Fruit fly (Drosophila melanogaster) whole organism, embryonic: ENCODE results near the gene CG10996.

Experiments used
- Ada2b ChIP-seq: fragments of 200-800 bp; sonication (Bioruptor generic); IDR thresholded peaks from 2 replicates; pipeline ENCODE4 v1.3.6; 2022; ENCODE audit warnings: missing biosample characterization, missing genetic modification characterization
- CG10267 ChIP-seq: fragments of 200-800 bp; sonication (Bioruptor generic); optimal IDR thresholded peaks from 2 replicates; lab custom pipeline; 2018; ENCODE audit warnings: missing biosample characterization, mild to moderate bottlenecking, missing genetic modification characterization, moderate library complexity
- CG10321 ChIP-seq: fragments of 200-800 bp; sonication (Bioruptor generic); IDR thresholded peaks from 2 replicates; pipeline ENCODE4 v1.3.6; 2022; ENCODE audit warnings: missing biosample characterization, missing genetic modification characterization
- CG11085 ChIP-seq: fragments of 200-800 bp; sonication (Bioruptor generic); IDR thresholded peaks from 2 replicates; pipeline ENCODE4 v1.3.6; 2022; ENCODE audit warnings: missing biosample characterization, missing genetic modification characterization
- CG11723 ChIP-seq: fragments of 200-800 bp; sonication (Bioruptor generic); optimal IDR thresholded peaks from 2 replicates; lab custom pipeline; 2017; ENCODE audit warnings: missing biosample characterization, mild to moderate bottlenecking, missing genetic modification characterization
- CG14050 ChIP-seq: fragments of 200-800 bp; sonication (Bioruptor generic); IDR thresholded peaks from 3 replicates; pipeline ENCODE4 v1.3.6; 2022; ENCODE audit warnings: missing biosample characterization, missing genetic modification characterization
- CG16779 ChIP-seq: fragments of 200-800 bp; sonication (Bioruptor generic); IDR thresholded peaks from 2 replicates; pipeline ENCODE4 v1.3.6; 2022; ENCODE audit warnings: missing biosample characterization, missing genetic modification characterization
- CG17361 ChIP-seq: fragments of 200-800 bp; sonication (Bioruptor generic); IDR thresholded peaks from 3 replicates; pipeline ENCODE4 v1.3.6; 2022; ENCODE audit warnings: missing biosample characterization, missing genetic modification characterization
- CG18011 ChIP-seq: fragments of 200-800 bp; sonication (Bioruptor generic); optimal IDR thresholded peaks from 2 replicates; lab custom pipeline; 2017; ENCODE audit warnings: missing biosample characterization, missing genetic modification characterization, mild to moderate bottlenecking, moderate library complexity, missing genotype
- CG18262 ChIP-seq: fragments of 200-800 bp; optimal IDR thresholded peaks from 3 replicates; lab custom pipeline; 2019; ENCODE audit warnings: missing biosample characterization, mild to moderate bottlenecking, missing genetic modification characterization, moderate library complexity
- CG1832 ChIP-seq: fragments of 200-800 bp; sonication (Bioruptor generic); optimal IDR thresholded peaks from 2 replicates; lab custom pipeline; 2017; ENCODE audit warnings: missing biosample characterization, mild to moderate bottlenecking, missing genetic modification characterization, inconsistent platforms
- CG2116 ChIP-seq: fragments of 200-800 bp; sonication (Bioruptor generic); optimal IDR thresholded peaks from 3 replicates; lab custom pipeline; 2018; ENCODE audit warnings: missing biosample characterization, mild to moderate bottlenecking, missing genetic modification characterization
- CG3847 ChIP-seq: fragments of 200-800 bp; sonication (Bioruptor generic); IDR thresholded peaks from 2 replicates; pipeline ENCODE4 v1.3.6; 2022; ENCODE audit warnings: missing biosample characterization, missing genetic modification characterization
- CG4617 ChIP-seq: fragments of 200-800 bp; sonication (Bioruptor generic); optimal IDR thresholded peaks from 3 replicates; lab custom pipeline; 2016; ENCODE audit warnings: missing biosample characterization, missing genetic modification characterization, borderline replicate concordance
- CG7839 ChIP-seq: fragments of 200-800 bp; sonication (Bioruptor generic); optimal IDR thresholded peaks from 3 replicates; lab custom pipeline; 2018; ENCODE audit warnings: missing biosample characterization, mild to moderate bottlenecking, missing genetic modification characterization, moderate library complexity
- CG7928 ChIP-seq: fragments of 200-800 bp; sonication (Bioruptor generic); optimal IDR thresholded peaks from 2 replicates; lab custom pipeline; 2017; ENCODE audit warnings: missing biosample characterization, mild to moderate bottlenecking, missing genetic modification characterization
- CrebB ChIP-seq: fragments of 200-800 bp; sonication (Bioruptor generic); optimal IDR thresholded peaks from 3 replicates; lab custom pipeline; 2018; ENCODE audit warnings: missing biosample characterization, mild to moderate bottlenecking, missing genetic modification characterization
- Drgx ChIP-seq: fragments of 200-800 bp; sonication (Bioruptor generic); IDR thresholded peaks from 2 replicates; pipeline ENCODE4 v1.3.6; 2022; ENCODE audit warnings: missing biosample characterization, missing genetic modification characterization
- Gsc ChIP-seq: fragments of 200-800 bp; sonication (Bioruptor generic); IDR thresholded peaks from 2 replicates; pipeline ENCODE4 v1.3.6; 2022; ENCODE audit warnings: missing biosample characterization, missing genetic modification characterization
- HLH3B ChIP-seq: fragments of 200-800 bp; sonication (Bioruptor generic); IDR thresholded peaks from 2 replicates; pipeline ENCODE4 v1.3.6; 2022; ENCODE audit warnings: missing biosample characterization, missing genetic modification characterization
- Hand ChIP-seq: fragments of 200-800 bp; sonication (Bioruptor generic); optimal IDR thresholded peaks from 2 replicates; lab custom pipeline; 2017; ENCODE audit warnings: mild to moderate bottlenecking, missing biosample characterization, missing genetic modification reagents, missing genetic modification characterization
- Hr78 ChIP-seq, 2 experiments: fragments of 200-800 bp in 1 of 2; fragments of >200 bp in 1 of 2; sonication (Bioruptor generic) in 1 of 2; optimal IDR thresholded peaks; 2 replicates each; lab custom pipeline; 2017 to 2019; ENCODE audit warnings: missing biosample characterization in 2 of 2, missing genetic modification characterization in 2 of 2, mild to moderate bottlenecking in 1 of 2, moderate library complexity in 1 of 2
- MTF-1 ChIP-seq: fragments of 200-800 bp; sonication (Bioruptor generic); optimal IDR thresholded peaks from 2 replicates; lab custom pipeline; 2018; ENCODE audit warnings: missing biosample characterization, mild to moderate bottlenecking, missing genetic modification characterization, borderline replicate concordance
- Nf-YC ChIP-seq: fragments of 200-800 bp; optimal IDR thresholded peaks from 3 replicates; lab custom pipeline; 2019; ENCODE audit warnings: missing biosample characterization, mild to moderate bottlenecking, missing genetic modification characterization, moderate library complexity
- Rfx ChIP-seq: fragments of 200-800 bp; sonication (Bioruptor generic); IDR thresholded peaks from 2 replicates; pipeline ENCODE4 v1.3.6; 2022; ENCODE audit warnings: missing biosample characterization, missing genetic modification characterization
- abd-A ChIP-seq: fragments of 200-800 bp; sonication (Bioruptor generic); optimal IDR thresholded peaks from 3 replicates; lab custom pipeline; 2019; ENCODE audit warnings: missing biosample characterization, mild to moderate bottlenecking, missing genetic modification characterization, moderate library complexity
- cad ChIP-seq: fragments of >200 bp; optimal IDR thresholded peaks from 2 replicates; lab custom pipeline; 2017; ENCODE audit warnings: missing biosample characterization, missing genetic modification characterization
- caup ChIP-seq: fragments of 200-800 bp; sonication (Bioruptor generic); optimal IDR thresholded peaks from 3 replicates; lab custom pipeline; 2017; ENCODE audit warnings: missing biosample characterization, mild to moderate bottlenecking, missing genetic modification characterization, moderate library complexity; ENCODE audit not compliant: severe bottlenecking
- cwo ChIP-seq: fragments of 200-800 bp; sonication (Bioruptor generic); optimal IDR thresholded peaks from 3 replicates; lab custom pipeline; 2017; ENCODE audit warnings: missing biosample characterization, missing genetic modification characterization, mild to moderate bottlenecking, moderate library complexity, missing genetic modification reagents
- emc ChIP-seq: fragments of 200-800 bp; sonication (Bioruptor generic); optimal IDR thresholded peaks from 2 replicates; lab custom pipeline; 2016; ENCODE audit warnings: missing biosample characterization, missing genetic modification characterization
- en ChIP-seq: fragments of 200-800 bp; sonication (Bioruptor generic); optimal IDR thresholded peaks from 2 replicates; lab custom pipeline; 2016; ENCODE audit warnings: missing biosample characterization, missing genetic modification characterization
- fu2 ChIP-seq: fragments of 200-800 bp; sonication (Bioruptor generic); optimal IDR thresholded peaks from 2 replicates; lab custom pipeline; 2016; ENCODE audit warnings: missing biosample characterization, missing genetic modification characterization
- gfzf ChIP-seq: fragments of 200-800 bp; sonication (Bioruptor generic); optimal IDR thresholded peaks from 2 replicates; lab custom pipeline; 2016; ENCODE audit warnings: missing biosample characterization, mild to moderate bottlenecking, missing genetic modification characterization, moderate library complexity
- gt ChIP-seq: fragments of 200-800 bp; sonication (Bioruptor generic); IDR thresholded peaks from 2 replicates; pipeline ENCODE4 v1.3.6; 2022; ENCODE audit warnings: missing biosample characterization, missing genetic modification characterization
- hbn ChIP-seq: fragments of 200-800 bp; sonication (Bioruptor generic); IDR thresholded peaks from 2 replicates; pipeline ENCODE4 v1.3.6; 2022; ENCODE audit warnings: missing biosample characterization, missing genetic modification characterization; ENCODE audit not compliant: partially characterized antibody
- ken ChIP-seq: fragments of 200-800 bp; sonication (Bioruptor generic); IDR thresholded peaks from 3 replicates; pipeline ENCODE4 v1.3.6; 2022; ENCODE audit warnings: missing biosample characterization, missing genetic modification characterization
- kni ChIP-seq: fragments of 200-800 bp; sonication (Bioruptor generic); optimal IDR thresholded peaks from 3 replicates; lab custom pipeline; 2017; ENCODE audit warnings: mild to moderate bottlenecking, missing biosample characterization, missing genetic modification reagents, missing genetic modification characterization
- nmo ChIP-seq: fragments of 200-800 bp; sonication (Bioruptor generic); optimal IDR thresholded peaks from 2 replicates; lab custom pipeline; 2018; ENCODE audit warnings: missing biosample characterization, mild to moderate bottlenecking, missing genetic modification characterization, moderate library complexity
- pnt ChIP-seq: fragments of 200-800 bp; sonication (Bioruptor generic); optimal IDR thresholded peaks from 3 replicates; lab custom pipeline; 2016; ENCODE audit warnings: missing biosample characterization, missing genetic modification characterization
- repo ChIP-seq: fragments of 200-800 bp; sonication (Bioruptor generic); optimal IDR thresholded peaks from 2 replicates; lab custom pipeline; 2016; ENCODE audit warnings: missing biosample characterization, missing genetic modification characterization
- run ChIP-seq: fragments of 200-800 bp; sonication (Bioruptor generic); optimal IDR thresholded peaks from 3 replicates; lab custom pipeline; 2018; ENCODE audit warnings: missing biosample characterization, mild to moderate bottlenecking, missing genetic modification characterization
- salm ChIP-seq: fragments of 200-800 bp; sonication (Bioruptor generic); optimal IDR thresholded peaks from 2 replicates; lab custom pipeline; 2018; ENCODE audit warnings: missing biosample characterization, mild to moderate bottlenecking, missing genetic modification characterization
- slbo ChIP-seq: fragments of 200-800 bp; sonication (Bioruptor generic); IDR thresholded peaks from 2 replicates; pipeline ENCODE4 v1.3.6; 2022; ENCODE audit warnings: missing biosample characterization, missing genetic modification characterization
- unc-4 ChIP-seq: fragments of 200-800 bp; sonication (Bioruptor generic); IDR thresholded peaks from 2 replicates; pipeline ENCODE4 v1.3.6; 2022; ENCODE audit warnings: missing biosample characterization, missing genetic modification characterization; ENCODE audit not compliant: partially characterized antibody
- vvl ChIP-seq: fragments of 200-800 bp; sonication (Bioruptor generic); IDR thresholded peaks from 2 replicates; pipeline ENCODE4 v1.3.6; 2022; ENCODE audit warnings: missing biosample characterization, missing genetic modification characterization

The CG10996 gene

DNA sequence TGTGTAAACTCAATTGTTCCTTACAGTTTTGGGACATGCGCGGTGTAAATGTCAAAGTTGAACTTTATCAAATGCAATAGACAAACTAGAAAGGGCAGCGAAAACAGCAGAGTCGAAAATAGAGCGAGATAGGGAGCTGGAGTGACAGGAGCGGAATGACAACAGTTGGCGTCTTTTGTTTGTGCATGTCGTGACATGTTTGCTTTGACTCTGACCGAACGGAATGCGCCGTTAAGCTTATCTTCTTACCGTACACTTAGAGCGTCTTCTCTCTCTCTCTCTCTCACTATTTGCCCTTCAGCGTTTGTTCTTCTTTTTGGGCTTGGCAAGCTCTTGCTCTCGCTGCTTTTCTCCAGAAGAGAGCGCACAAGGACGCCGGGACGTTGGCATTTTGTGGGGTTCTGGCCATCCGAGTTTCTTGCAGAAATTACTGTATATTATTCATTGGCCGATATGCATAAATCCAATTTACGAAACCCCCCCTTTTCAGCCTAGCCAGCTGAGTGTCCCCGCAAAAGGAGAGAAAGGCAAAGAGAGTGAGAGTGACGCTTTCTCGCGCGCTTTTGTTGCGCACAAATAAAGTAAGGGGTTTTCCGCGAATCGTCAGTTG, 35.6 kb downstream of the CG10996 start (continued):
- TF ChIP-seq CG1832 (GFP tag; lab: Kevin White, UChicago) = peak; percentile 18
- no peak for TF ChIP-seq Hr78 (GFP tag; optimal IDR thresholded peaks at IDR 0.05; lab: Kevin White, UChicago)
- TF ChIP-seq CG16779 (GFP tag; lab: Robert Waterston, UW) = no peak
- TF ChIP-seq CG10267 = no peak
- TF ChIP-seq run (tag; lab: Kevin White, UChicago) = no peak
- TF ChIP-seq CG11723 (GFP tag; lab: Kevin White, UChicago) = no peak
- no peak for TF ChIP-seq caup
- TF ChIP-seq abd-A (tag; lab: Kevin White, UChicago) = no peak
- no peak for TF ChIP-seq Gsc (GFP tag; lab: Robert Waterston, UW)
- no peak for TF ChIP-seq hbn (GFP tag; lab: Robert Waterston, UW)
- TF ChIP-seq, all 482 proteins: peak for 10

DNA sequence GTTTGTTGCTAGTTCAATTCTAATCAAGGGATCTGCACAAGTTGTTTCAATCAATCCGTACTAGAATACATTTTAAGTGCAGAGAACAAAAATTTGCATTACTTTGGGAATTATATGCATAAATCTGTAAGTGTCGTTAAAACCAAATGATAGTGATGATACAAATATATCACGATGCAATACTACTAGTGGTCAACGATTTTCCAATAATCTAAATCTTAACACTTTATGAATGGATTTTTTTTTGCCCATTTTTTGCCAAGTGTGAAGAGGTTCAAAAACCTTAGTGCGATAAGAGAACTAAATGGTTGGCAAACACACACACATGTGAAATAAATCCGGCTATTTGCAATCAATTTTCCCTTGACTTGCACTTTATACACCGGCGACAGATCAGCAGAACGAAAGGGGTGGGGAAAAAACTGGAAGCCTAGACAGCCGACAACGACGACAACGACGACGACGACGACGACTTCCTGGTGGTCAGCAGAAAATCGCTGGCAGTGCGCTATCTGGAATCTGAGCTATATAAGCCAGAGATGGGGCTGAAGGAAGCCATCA, 38.4 kb downstream of the CG10996 start, which contains the start of gene Yp3:
Yp3 (plus strand) TSS at position 558 of the 561 bp plus-strand sequence.
- TF ChIP-seq cad (GFP tag; lab: Kevin White, UChicago) (no peak), MTF-1 (no peak), CG18011 (GFP tag; lab: Kevin White, UChicago) (no peak), en (GFP tag; lab: Kevin White, UChicago) (no peak), CG2116 (GFP tag; lab: Kevin White, UChicago) (no peak), HLH3B (GFP tag; lab: Robert Waterston, UW) (no peak), CG14050 (GFP tag; lab: Robert Waterston, UW) (no peak), gt (GFP tag; lab: Robert Waterston, UW) (no peak), Nf-YC (tag; lab: Kevin White, UChicago) (no peak), unc-4 (GFP tag; lab: Robert Waterston, UW) (no peak), slbo (no peak), Drgx (GFP tag; lab: Robert Waterston, UW) (no peak)

DNA sequence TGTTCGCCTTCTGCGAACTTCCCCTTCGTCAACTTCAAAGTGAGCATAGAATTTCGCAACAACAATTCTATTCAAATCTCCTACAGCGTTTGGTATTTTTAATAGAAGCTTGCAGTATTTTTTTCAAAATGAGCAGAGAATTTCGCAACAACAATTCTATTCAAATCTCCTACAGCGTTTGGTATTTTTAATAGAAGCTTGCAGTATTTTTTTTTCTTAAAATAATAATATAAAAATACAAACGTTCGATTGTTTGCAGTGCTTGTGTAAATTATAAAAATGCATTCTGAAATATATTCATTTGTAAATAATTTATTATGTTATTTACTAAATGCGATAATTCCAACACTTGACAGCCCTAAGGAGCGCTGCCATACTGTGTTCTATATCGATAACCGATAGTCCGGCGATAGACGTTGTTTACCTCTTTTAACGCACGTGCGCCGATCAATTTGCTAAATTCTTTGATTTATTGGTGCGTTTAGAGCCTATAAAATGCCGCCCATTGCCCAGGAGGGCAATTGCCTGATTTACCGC, 40.6 kb downstream of the CG10996 start, which contains the start of the genes CG32625 and Rtc1:
CG32625 (minus strand) TSS at position 51 of the 537 bp plus-strand sequence.
Rtc1 (plus strand) TSS at position 404 of the 537 bp plus-strand sequence.
- TF ChIP-seq vvl (GFP tag; lab: Robert Waterston, UW) (peak; percentile 77), Rfx (GFP tag; lab: Robert Waterston, UW) (peak; percentile 65), CG18262 (tag; lab: Kevin White, UChicago) (peak; percentile 45), CG3847 (GFP tag; lab: Robert Waterston, UW) (peak; percentile 70), CrebB (tag; lab: Kevin White, UChicago) (peak; percentile 16), caup (no peak), CG7928 (GFP tag; lab: Kevin White, UChicago) (no peak), Hand (GFP tag; lab: Kevin White, UChicago) (peak; percentile 19), nmo (GFP tag; lab: Kevin White, UChicago) (peak; percentile 63), cwo (peak; percentile 81), kni (GFP tag; lab: Kevin White, UChicago) (no peak), fu2 (no peak), emc (GFP tag; lab: Kevin White, UChicago) (no peak), hbn (GFP tag; lab: Robert Waterston, UW) (peak; percentile 24; the same call in 1 of the 2 replicates), ken (peak; percentile 62; the same call in 1 of the 3 replicates), CG10321 (GFP tag; lab: Robert Waterston, UW) (no peak), CG17361 (peak; percentile 64), CG11085 (GFP tag; lab: Robert Waterston, UW) (no peak), salm (tag; lab: Kevin White, UChicago) (no peak), CG7839 (tag; lab: Kevin White, UChicago) (peak; percentile 41), CG4617 (GFP tag; lab: Kevin White, UChicago) (peak; percentile 1), gt (GFP tag; lab: Robert Waterston, UW) (no peak), cad (GFP tag; lab: Kevin White, UChicago) (no peak), gfzf (GFP tag; lab: Kevin White, UChicago) (peak; percentile 50), Ada2b (GFP tag; lab: Robert Waterston, UW) (peak; percentile 53), pnt (GFP tag; lab: Kevin White, UChicago) (no peak), repo (GFP tag; lab: Kevin White, UChicago) (no peak)
